Worm (Caenorhabditis elegans) whole organism, midembryonic: ENCODE data around the gene dlc-1.

ENCODE experiments used
- T22C8.4 ChIP-seq: fragments of 200-800 bp; sonication (Bioruptor generic); IDR thresholded peaks from 2 replicates; pipeline ENCODE4 v1.3.6; 2022; ENCODE audit warnings: missing genetic modification characterization, missing compliant biosample characterization
- flt-1 ChIP-seq: fragments of 200-800 bp; sonication (Bioruptor generic); IDR thresholded peaks from 2 replicates; pipeline ENCODE4 v1.3.6; 2022; ENCODE audit warnings: missing genetic modification characterization, missing compliant biosample characterization
- klf-2 ChIP-seq: fragments of 200-800 bp; sonication (Bioruptor generic); conservative IDR thresholded peaks from 2 replicates; pipeline ENCODE4 v1.3.6; 2022; ENCODE audit warnings: missing genetic modification reagents, missing genetic modification characterization, missing compliant biosample characterization
- med-1 ChIP-seq: sonication (generic microtip); optimal IDR thresholded peaks from 2 replicates; lab custom pipeline; 2017; ENCODE audit warnings: missing genetic modification characterization, mild to moderate bottlenecking, missing compliant biosample characterization, antibody characterized with exemption, missing genetic modification reagents; ENCODE audit not compliant: insufficient read depth
- ref-1 ChIP-seq: fragments of 200-800 bp; sonication (Bioruptor generic); conservative IDR thresholded peaks from 2 replicates; pipeline ENCODE4 v1.3.6; 2022; ENCODE audit warnings: missing genetic modification reagents, missing genetic modification characterization, missing compliant biosample characterization
- tab-1 ChIP-seq: fragments of 200-800 bp; sonication (Bioruptor generic); IDR thresholded peaks from 2 replicates; pipeline ENCODE4 v1.3.6; 2022; ENCODE audit warnings: missing genetic modification characterization, missing compliant biosample characterization
- ztf-23 ChIP-seq: fragments of 200-800 bp; sonication (Bioruptor generic); IDR thresholded peaks from 2 replicates; pipeline ENCODE4 v1.3.6; 2022; ENCODE audit warnings: missing genetic modification reagents, missing genetic modification characterization, missing compliant biosample characterization
- ztf-29 ChIP-seq: fragments of 200-800 bp; sonication (Bioruptor generic); IDR thresholded peaks from 2 replicates; pipeline ENCODE4 v1.3.6; 2022; ENCODE audit warnings: missing genetic modification reagents, missing genetic modification characterization, missing compliant biosample characterization

DNA sequence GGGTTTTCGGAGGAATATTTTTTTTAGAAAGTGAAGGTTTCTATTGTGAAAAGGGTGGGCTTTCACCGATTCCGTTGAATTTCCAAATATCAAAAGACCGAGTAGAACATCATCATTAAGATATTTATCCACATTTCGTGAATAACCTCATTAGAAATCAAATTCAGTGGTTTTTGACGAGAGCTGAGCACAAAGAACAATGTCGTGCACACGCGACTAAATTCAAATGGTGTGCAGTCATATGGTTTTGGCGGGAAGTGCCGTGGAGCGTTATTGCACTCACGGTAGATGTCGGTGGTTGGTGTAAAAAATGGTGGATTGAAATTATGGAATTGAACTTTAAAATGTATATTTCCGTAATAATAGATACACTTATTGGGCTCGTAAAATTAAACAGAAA, 10.9 kb downstream of the dlc-1 start:
- TF ChIP-seq tab-1 (GFP tag; lab: Robert Waterston, UW) (no peak), ztf-23 (GFP tag; lab: Robert Waterston, UW) (no peak), med-1 (GFP tag; lab: Kevin White, UChicago) (no peak), T22C8.4 (GFP tag; lab: Robert Waterston, UW) (no peak), klf-2 (no peak), flt-1 (GFP tag; lab: Robert Waterston, UW) (no peak), ztf-29 (GFP tag; lab: Robert Waterston, UW) (no peak), ref-1 (GFP tag; lab: Robert Waterston, UW) (no peak)
